Fruit fly (Drosophila melanogaster): ENCODE data around the gene bves.

Gene bves

dm6 chrX:21074329-21074708 is 20.6 kb downstream of the bves start (continued):
- peak; percentile 52 for TF ChIP-seq fkh (GFP tag; optimal IDR thresholded peaks at IDR 0.05)
- TF ChIP-seq Hr38 (GFP tag; optimal IDR thresholded peaks at IDR 0.05) = no peak
- TF ChIP-seq Lpt (GFP tag; optimal IDR thresholded peaks at IDR 0.05) = peak; percentile 76
- TF ChIP-seq Sox14 (GFP tag; optimal IDR thresholded peaks at IDR 0.05) = peak; percentile 73
- TF ChIP-seq Eip75B (GFP tag; optimal IDR thresholded peaks at IDR 0.05) = peak; percentile 58
- TF ChIP-seq lz (GFP tag; optimal IDR thresholded peaks at IDR 0.05) = peak; percentile 65
- peak; percentile 11 to 26 for TF ChIP-seq salr (GFP tag; optimal IDR thresholded peaks at IDR 0.05)
- peak; percentile 62 for TF ChIP-seq acj6 (GFP tag; optimal IDR thresholded peaks at IDR 0.05)
- TF ChIP-seq CG11294 (GFP tag; IDR thresholded peaks at IDR 0.05) = peak; percentile 63
- peak; percentile 74 for TF ChIP-seq OdsH (GFP tag; optimal IDR thresholded peaks at IDR 0.05)
- peak; percentile 64 for TF ChIP-seq CG4318 (GFP tag; optimal IDR thresholded peaks at IDR 0.05)
- peak; percentile 29 for TF ChIP-seq CG7368 (GFP tag; optimal IDR thresholded peaks at IDR 0.05)
- TF ChIP-seq ss (GFP tag; optimal IDR thresholded peaks at IDR 0.05) = peak in 1 of 2 experiments; percentile 29
- peak; percentile 78 for TF ChIP-seq Met (GFP tag; optimal IDR thresholded peaks at IDR 0.05)
- no peak for TF ChIP-seq spab (GFP tag; optimal IDR thresholded peaks at IDR 0.05)
- peak; percentile 66 for TF ChIP-seq achi (GFP tag; optimal IDR thresholded peaks at IDR 0.05)
- TF ChIP-seq pdm3 (GFP tag; optimal IDR thresholded peaks at IDR 0.05) = peak; percentile 68
- TF ChIP-seq Gug (GFP tag; IDR thresholded peaks at IDR 0.05) = peak; percentile 57
- TF ChIP-seq Ets96B (tag; optimal IDR thresholded peaks at IDR 0.05) = peak; percentile 47
- peak; percentile 78 for TF ChIP-seq net (GFP tag; optimal IDR thresholded peaks at IDR 0.05)
- TF ChIP-seq CG16779 (tag; optimal IDR thresholded peaks at IDR 0.05) = no peak
- peak; percentile 3 for TF ChIP-seq CG8319 (GFP tag; optimal IDR thresholded peaks at IDR 0.05)
- peak; percentile 45 for TF ChIP-seq CG10669 (GFP tag; optimal IDR thresholded peaks at IDR 0.05)
- peak; percentile 33 for TF ChIP-seq CG3032 (tag; optimal IDR thresholded peaks at IDR 0.05)
- no peak for TF ChIP-seq fd85E (GFP tag; optimal IDR thresholded peaks at IDR 0.05)

- TF ChIP-seq vri (GFP tag; optimal IDR thresholded peaks at IDR 0.05) = no peak
- TF ChIP-seq Met (GFP tag; optimal IDR thresholded peaks at IDR 0.05) = no peak
- no peak for TF ChIP-seq CG32006 (GFP tag; optimal IDR thresholded peaks at IDR 0.05)
- TF ChIP-seq cyc (GFP tag; optimal IDR thresholded peaks at IDR 0.05) = no peak
- no peak for TF ChIP-seq fd59A (GFP tag; optimal IDR thresholded peaks at IDR 0.05)
- no peak for TF ChIP-seq fkh (GFP tag; optimal IDR thresholded peaks at IDR 0.05)
- no peak for TF ChIP-seq CG10631 (GFP tag; optimal IDR thresholded peaks at IDR 0.05)
- no peak for TF ChIP-seq Sox102F (GFP tag; optimal IDR thresholded peaks at IDR 0.05)
- no peak for TF ChIP-seq lz (GFP tag; optimal IDR thresholded peaks at IDR 0.05)
Observed at dm6 chrX:21080335-21080734, 26.6 kb downstream of the bves start.

DNA sequence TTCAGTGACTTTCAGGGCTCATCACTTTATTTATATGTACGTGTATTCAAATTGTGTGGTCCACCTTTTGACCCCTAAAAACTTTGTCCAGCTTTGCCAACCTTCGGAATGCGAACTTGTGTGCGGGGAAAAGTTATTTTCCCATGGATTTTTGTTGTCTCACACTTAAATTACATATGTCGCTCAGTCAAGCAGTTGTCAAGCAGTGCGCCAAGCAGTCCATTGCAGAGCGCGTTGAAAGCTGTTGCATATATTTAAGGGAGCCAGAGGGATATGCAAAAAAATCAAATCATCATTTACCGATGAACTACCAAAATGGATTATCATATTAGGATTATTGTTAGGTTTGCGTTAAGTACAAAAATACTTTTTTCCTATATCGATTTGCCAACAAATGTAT is 29.5 kb downstream of the bves start:
- TF ChIP-seq Hr38 (GFP tag; optimal IDR thresholded peaks at IDR 0.05) = no peak
- TF ChIP-seq CG7368 (GFP tag; optimal IDR thresholded peaks at IDR 0.05) = no peak

- TF ChIP-seq CG11902 (GFP tag; optimal IDR thresholded peaks at IDR 0.05) (no peak), salr (GFP tag; optimal IDR thresholded peaks at IDR 0.05) (no peak), CG15336 (GFP tag; IDR thresholded peaks at IDR 0.05) (no peak), Met (GFP tag; optimal IDR thresholded peaks at IDR 0.05) (no peak), pdm3 (GFP tag; optimal IDR thresholded peaks at IDR 0.05) (no peak), Lpt (GFP tag; optimal IDR thresholded peaks at IDR 0.05) (no peak)
Observed at dm6 chrX:21093544-21093943, 39.8 kb downstream of the bves start, which contains the start of gene stg1. Gene stg1 (plus strand): TSS chrX:21093844.

DNA sequence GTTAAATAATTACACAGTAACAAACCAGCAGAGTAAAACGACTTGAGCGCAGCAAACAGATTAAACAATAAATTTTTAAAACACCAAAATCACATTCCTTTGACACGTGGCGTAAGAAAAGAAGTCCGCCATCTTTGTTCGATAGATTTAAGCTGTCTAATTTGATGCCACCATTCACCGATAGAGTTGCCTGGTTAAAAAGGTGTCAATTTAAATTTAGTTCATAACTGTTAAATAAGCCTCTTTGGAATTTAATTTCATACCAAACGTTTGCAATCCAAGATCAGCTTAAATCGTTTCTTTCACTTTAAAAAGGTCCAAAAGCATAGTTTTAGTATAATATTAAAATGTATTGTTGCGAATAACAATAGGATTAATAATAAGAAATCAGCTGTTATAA is 48.3 kb downstream of the bves start, which contains the start of gene CG15446:
TSS of gene CG15446 (minus strand) at position 101 of the 400 bp plus-strand sequence.
- TF ChIP-seq Gug (GFP tag; IDR thresholded peaks at IDR 0.05) (no peak), salr (GFP tag; optimal IDR thresholded peaks at IDR 0.05) (no peak), Sox102F (GFP tag; optimal IDR thresholded peaks at IDR 0.05) (no peak), CG11762 (GFP tag; optimal IDR thresholded peaks at IDR 0.05; ENCODE audit: insufficient read depth) (no peak), CG6792 (GFP tag; optimal IDR thresholded peaks at IDR 0.05) (no peak), Eip78C (GFP tag) (no peak), fkh (GFP tag; optimal IDR thresholded peaks at IDR 0.05) (no peak), Ets96B (tag; optimal IDR thresholded peaks at IDR 0.05) (no peak), CG7368 (GFP tag; optimal IDR thresholded peaks at IDR 0.05) (no peak), OdsH (GFP tag; optimal IDR thresholded peaks at IDR 0.05) (no peak), fd59A (GFP tag; optimal IDR thresholded peaks at IDR 0.05) (no peak), CG6276 (GFP tag; optimal IDR thresholded peaks at IDR 0.05) (no peak), CG6163 (GFP tag; IDR thresholded peaks at IDR 0.05) (no peak)

Measured in whole organism, prepupa.